Fruit fly (Drosophila melanogaster): ENCODE measurements around the gene RFeSP.

DNA sequence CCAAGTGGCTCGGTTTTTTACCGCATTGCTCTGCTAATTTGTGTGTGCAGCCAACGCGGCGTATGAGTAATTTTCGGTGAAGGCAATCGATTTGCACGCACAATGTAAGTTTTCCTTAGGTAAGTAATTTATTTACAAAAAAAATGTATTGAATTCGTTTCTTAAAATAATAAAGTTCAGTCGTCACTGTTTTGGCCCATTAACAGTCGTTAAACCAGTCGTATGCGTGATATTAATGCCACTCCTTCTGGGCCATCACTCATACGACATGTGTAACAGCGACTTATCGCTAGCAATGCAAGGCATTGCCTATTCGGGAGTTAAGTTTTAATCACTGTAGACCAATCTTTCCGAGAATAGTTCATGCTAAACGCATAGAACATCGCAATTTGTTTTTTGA is 19.4 kb upstream of the RFeSP start:
- no peak for TF ChIP-seq usp (GFP tag; optimal IDR thresholded peaks at IDR 0.05)
- no peak for TF ChIP-seq psq (optimal IDR thresholded peaks at IDR 0.05)
